Worm (Caenorhabditis elegans) whole organism, L3 larva: Measurements from ENCODE around the gene H04D03.2.

Source experiments
- jun-1 ChIP-seq: fragments of 150-350 bp; optimal IDR thresholded peaks from 2 replicates; lab custom pipeline; 2014; ENCODE audit warnings: missing biosample characterization, missing genetic modification reagents, missing genetic modification characterization
- lin-39 ChIP-seq: fragments of 150-350 bp; optimal IDR thresholded peaks from 2 replicates; lab custom pipeline; 2018; ENCODE audit warnings: missing biosample characterization, missing genetic modification reagents, missing genetic modification characterization
- nhr-12 ChIP-seq: fragments of 150-350 bp; optimal IDR thresholded peaks from 2 replicates; lab custom pipeline; 2014; ENCODE audit warnings: missing biosample characterization, missing genetic modification characterization
- nhr-76 ChIP-seq: fragments of 150-350 bp; sonication (generic microtip); optimal IDR thresholded peaks from 5 replicates; lab custom pipeline; 2014; ENCODE audit warnings: missing biosample characterization, missing genetic modification characterization
- tbx-2 ChIP-seq: sonication (generic microtip); optimal IDR thresholded peaks from 2 replicates; lab custom pipeline; 2016; ENCODE audit warnings: mild to moderate bottlenecking, missing genetic modification characterization, missing compliant biosample characterization
- zag-1 ChIP-seq: fragments of 150-350 bp; optimal IDR thresholded peaks from 2 replicates; lab custom pipeline; 2014; ENCODE audit warnings: missing biosample characterization, missing genetic modification characterization

- TF ChIP-seq nhr-12 (tag; lab: Kevin White, UChicago) (no peak), jun-1 (no peak), lin-39 (peak; percentile 60), nhr-76 (no peak), tbx-2 (no peak), zag-1 (no peak)
These were observed 26.4 kb downstream of the H04D03.2 start, which contains the start of gene ymel-1 for ce11 chrIII:10415822-10416221.
